Worm (Caenorhabditis elegans): ENCODE data around the gene ZC190.5.

ce11 chrV:8652177-8652576, 21.2 kb downstream of the ZC190.5 start:
- TF ChIP-seq dao-5 (tag; optimal IDR thresholded peaks at IDR 0.05) = no peak
- no peak for TF ChIP-seq W03F9.2 (tag; optimal IDR thresholded peaks at IDR 0.05)
- no peak for TF ChIP-seq him-1 (tag; optimal IDR thresholded peaks at IDR 0.05)

Measured in whole organism, L4/young adult.